Worm (Caenorhabditis elegans): Measurements from ENCODE around the gene algn-2.

algn-2 gene

ce11 chrII:5426470-5426869 is 51.4 kb downstream of the algn-2 start:
- TF ChIP-seq nhr-85 (tag) (peak; percentile 12), nhr-28 (tag; optimal IDR thresholded peaks at IDR 0.05) (no peak)
